Fruit fly (Drosophila melanogaster) whole organism, embryonic: ENCODE data around the gene Or83a.

ENCODE experiments used
- B-H1 ChIP-seq: fragments of 200-800 bp; sonication (Bioruptor generic); IDR thresholded peaks from 3 replicates; pipeline ENCODE4 v1.3.6; 2022; ENCODE audit warnings: missing biosample characterization, missing genetic modification characterization
- CG11456 ChIP-seq: fragments of 200-800 bp; sonication (Bioruptor generic); IDR thresholded peaks from 3 replicates; pipeline ENCODE4 v1.3.6; 2022; ENCODE audit warnings: missing biosample characterization, missing genetic modification characterization
- CG12769 ChIP-seq: fragments of 200-800 bp; sonication (Bioruptor generic); optimal IDR thresholded peaks from 2 replicates; lab custom pipeline; 2019; ENCODE audit warnings: missing biosample characterization, mild to moderate bottlenecking, missing genetic modification characterization, moderate library complexity
- CG2199 ChIP-seq: fragments of 200-800 bp; sonication (Bioruptor generic); IDR thresholded peaks from 3 replicates; pipeline ENCODE4 v1.3.6; 2022; ENCODE audit warnings: missing biosample characterization, missing genetic modification characterization
- CG5180 ChIP-seq: fragments of 200-800 bp; sonication (Bioruptor generic); optimal IDR thresholded peaks from 3 replicates; lab custom pipeline; 2017; ENCODE audit warnings: missing biosample characterization, missing genetic modification characterization, mild to moderate bottlenecking, moderate library complexity, missing genetic modification reagents
- CG9797 ChIP-seq: fragments of 200-800 bp; sonication (Bioruptor generic); optimal IDR thresholded peaks from 3 replicates; lab custom pipeline; 2018; ENCODE audit warnings: missing biosample characterization, mild to moderate bottlenecking, missing genetic modification characterization
- Hand ChIP-seq: fragments of 200-800 bp; sonication (Bioruptor generic); optimal IDR thresholded peaks from 2 replicates; lab custom pipeline; 2017; ENCODE audit warnings: mild to moderate bottlenecking, missing biosample characterization, missing genetic modification reagents, missing genetic modification characterization
- Jarid2 ChIP-seq: fragments of 200-800 bp; sonication (Bioruptor generic); optimal IDR thresholded peaks from 3 replicates; lab custom pipeline; 2017; ENCODE audit warnings: mild to moderate bottlenecking, missing biosample characterization, missing genetic modification reagents, missing genetic modification characterization
- NC2β ChIP-seq: fragments of 200-800 bp; sonication (Bioruptor generic); optimal IDR thresholded peaks from 2 replicates; lab custom pipeline; 2016; ENCODE audit warnings: missing biosample characterization, missing genetic modification characterization
- ase ChIP-seq: fragments of 200-800 bp; sonication (Bioruptor generic); IDR thresholded peaks from 3 replicates; pipeline ENCODE4 v1.3.6; 2022; ENCODE audit warnings: missing biosample characterization, missing genetic modification characterization
- corto ChIP-seq: fragments of 200-800 bp; sonication (Bioruptor generic); optimal IDR thresholded peaks from 2 replicates; lab custom pipeline; 2016; ENCODE audit warnings: missing biosample characterization, mild to moderate bottlenecking, missing genetic modification characterization, moderate library complexity
- lola ChIP-seq, 3 experiments: fragments of >200 bp in 2 of 3; fragments of 200-800 bp in 1 of 3; sonication (Bioruptor generic) in 1 of 3; optimal IDR thresholded peaks; 2 replicates each; lab custom pipeline; 2017 to 2019; ENCODE audit warnings: missing biosample characterization in 3 of 3, missing genetic modification characterization in 3 of 3, mild to moderate bottlenecking in 1 of 3, moderate library complexity in 1 of 3
- psq ChIP-seq: fragments of 200-800 bp; sonication (Bioruptor generic); optimal IDR thresholded peaks from 2 replicates; lab custom pipeline; 2017; ENCODE audit warnings: missing biosample characterization, missing genetic modification characterization
- sima ChIP-seq: fragments of 200-800 bp; sonication (Bioruptor generic); optimal IDR thresholded peaks from 2 replicates; lab custom pipeline; 2016; ENCODE audit warnings: missing biosample characterization, missing genetic modification characterization

dm6 chr3R:5427157-5427556 lies 28.2 kb upstream of the Or83a start, which contains the start of gene CG12147:
- TF ChIP-seq ase (GFP tag; lab: Robert Waterston, UW) (no peak), B-H1 (GFP tag; lab: Robert Waterston, UW) (no peak), Jarid2 (no peak), corto (GFP tag; lab: Kevin White, UChicago) (no peak), CG5180 (GFP tag; lab: Kevin White, UChicago) (no peak), lola (GFP tag; optimal IDR thresholded peaks at IDR 0.05; lab: Kevin White, UChicago) (no peak), CG2199 (GFP tag; lab: Robert Waterston, UW) (no peak), Hand (GFP tag; lab: Kevin White, UChicago) (no peak), NC2β (GFP tag; lab: Kevin White, UChicago) (no peak), sima (GFP tag; lab: Kevin White, UChicago) (no peak), psq (no peak), CG9797 (GFP tag; lab: Kevin White, UChicago) (no peak), CG12769 (tag; lab: Kevin White, UChicago) (no peak), CG11456 (no peak)
